Worm (Caenorhabditis elegans): ENCODE measurements around the gene F58E6.6.

DNA sequence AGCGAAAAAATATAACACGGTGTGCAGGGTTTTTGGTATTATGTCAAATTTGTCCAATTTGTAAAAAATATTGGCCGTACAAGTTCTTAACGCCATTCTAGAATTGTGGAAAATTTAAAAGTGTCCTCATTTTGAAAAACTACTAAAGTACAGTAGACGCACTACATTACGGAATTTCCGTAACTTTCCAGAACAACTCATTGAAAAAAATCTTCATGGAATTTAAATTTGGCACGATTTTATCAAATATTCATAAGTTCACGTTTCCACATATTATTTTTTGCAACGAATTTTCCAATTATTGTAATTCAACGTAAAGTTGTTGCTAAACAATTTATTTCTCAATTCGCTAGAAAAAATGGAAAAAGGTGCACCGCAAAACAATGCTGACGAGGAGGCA, 37.9 kb downstream of the F58E6.6 start, which contains the start of gene F40F9.3:
- TF ChIP-seq zag-1 (tag; optimal IDR thresholded peaks at IDR 0.05) (no peak), ZK546.5 (tag; optimal IDR thresholded peaks at IDR 0.05) (no peak), F49E8.2 (tag; optimal IDR thresholded peaks at IDR 0.05; ENCODE audit: borderline replicate concordance) (no peak), ama-1 (optimal IDR thresholded peaks at IDR 0.05) (no peak), lsy-2 (tag; optimal IDR thresholded peaks at IDR 0.05) (no peak), lin-39 (tag; optimal IDR thresholded peaks at IDR 0.05) (no peak), unc-39 (tag; optimal IDR thresholded peaks at IDR 0.05) (no peak), daf-16 (GFP tag; optimal IDR thresholded peaks at IDR 0.05) (no peak), daf-16 (tag; optimal IDR thresholded peaks at IDR 0.05) (no peak), nhr-42 (GFP tag; IDR thresholded peaks at IDR 0.05) (no peak)

All from whole organism, L4 larva.